Fruit fly (Drosophila melanogaster) S2 (cell line): ENCODE results near the gene Calx.

Experiments used
- CG8478 ChIP-seq: fragments of >200 bp; optimal IDR thresholded peaks from 2 replicates; lab custom pipeline; 2018
- CTCF ChIP-seq, 2 experiments: fragments of >200 bp; optimal IDR thresholded peaks; 2 replicates each; lab custom pipeline; 2018

- TF ChIP-seq CG8478 (no peak), CTCF (optimal IDR thresholded peaks at IDR 0.05; lab: Kevin White, UChicago) (no peak)
These were observed 81.7 kb downstream of the Calx start for dm6 chr3R:21059486-21060356.
